Fruit fly (Drosophila melanogaster) S2 (cell line): ENCODE data around the gene CG17147.

Experiments used
- CG8478 ChIP-seq: fragments of >200 bp; optimal IDR thresholded peaks from 2 replicates; lab custom pipeline; 2018
- CTCF ChIP-seq, 2 experiments: fragments of >200 bp; optimal IDR thresholded peaks; 2 replicates each; lab custom pipeline; 2018

Gene CG17147

dm6 chr3L:20195875-20196274, 27.9 kb upstream of the CG17147 start:
- no peak for TF ChIP-seq CG8478 (lab: Kevin White, UChicago)
- no peak for TF ChIP-seq CTCF (optimal IDR thresholded peaks at IDR 0.05; lab: Kevin White, UChicago)

dm6 chr3L:20196321-20196720, 27.4 kb upstream of the CG17147 start:
- TF ChIP-seq CTCF (optimal IDR thresholded peaks at IDR 0.05; lab: Kevin White, UChicago) (no peak), CG8478 (lab: Kevin White, UChicago) (no peak)

dm6 chr3L:20197213-20197612, 26.5 kb upstream of the CG17147 start:
- TF ChIP-seq CG8478 (lab: Kevin White, UChicago) (no peak), CTCF (optimal IDR thresholded peaks at IDR 0.05; lab: Kevin White, UChicago) (no peak)

- TF ChIP-seq CG8478 (lab: Kevin White, UChicago) (no peak), CTCF (optimal IDR thresholded peaks at IDR 0.05; lab: Kevin White, UChicago) (no peak)
Observed at dm6 chr3L:20197698-20198097, 26.0 kb upstream of the CG17147 start.

- no peak for TF ChIP-seq CTCF (optimal IDR thresholded peaks at IDR 0.05; lab: Kevin White, UChicago)
- TF ChIP-seq CG8478 (lab: Kevin White, UChicago) = no peak
Observed at dm6 chr3L:20198138-20198559, 25.6 kb upstream of the CG17147 start, which contains the start of gene CG42674. Gene CG42674 (minus strand): TSS chr3L:20198317.

- TF ChIP-seq CTCF (optimal IDR thresholded peaks at IDR 0.05; lab: Kevin White, UChicago) = no peak
- TF ChIP-seq CG8478 (lab: Kevin White, UChicago) = no peak
Observed at dm6 chr3L:20199569-20200247, 24.0 kb upstream of the CG17147 start, which contains the start of gene CG42833. Gene CG42833 (plus strand): TSS chr3L:20200093.

- TF ChIP-seq CTCF (optimal IDR thresholded peaks at IDR 0.05; lab: Kevin White, UChicago) = no peak
Observed at dm6 chr3L:20201538-20201937, 22.2 kb upstream of the CG17147 start, which contains the start of gene obst-F. Gene obst-F (minus strand): TSS chr3L:20201638.

- TF ChIP-seq CG8478 (lab: Kevin White, UChicago) (no peak), CTCF (optimal IDR thresholded peaks at IDR 0.05; lab: Kevin White, UChicago) (no peak)
Observed at dm6 chr3L:20203587-20203986, 20.1 kb upstream of the CG17147 start, which contains the start of gene CG7298. Gene CG7298 (minus strand): TSS chr3L:20203687.

dm6 chr3L:20205946-20206345, 17.8 kb upstream of the CG17147 start, which contains the start of gene CG7290:
Gene CG7290 (minus strand): TSS chr3L:20206046.
- TF ChIP-seq CTCF (optimal IDR thresholded peaks at IDR 0.05; lab: Kevin White, UChicago) (no peak), CG8478 (lab: Kevin White, UChicago) (no peak)

dm6 chr3L:20206950-20207584, 16.7 kb upstream of the CG17147 start, which contains the start of gene CG6996:
Gene CG6996 (plus strand): TSS chr3L:20207534.
- no peak for TF ChIP-seq CG8478 (lab: Kevin White, UChicago)
- TF ChIP-seq CTCF (optimal IDR thresholded peaks at IDR 0.05; lab: Kevin White, UChicago) = no peak

dm6 chr3L:20209092-20209491, 14.6 kb upstream of the CG17147 start:
- no peak for TF ChIP-seq CG8478 (lab: Kevin White, UChicago)
- TF ChIP-seq CTCF (optimal IDR thresholded peaks at IDR 0.05; lab: Kevin White, UChicago) = no peak

- TF ChIP-seq CG8478 (lab: Kevin White, UChicago) (no peak), CTCF (optimal IDR thresholded peaks at IDR 0.05; lab: Kevin White, UChicago) (no peak)
Observed at dm6 chr3L:20209896-20210295, 13.8 kb upstream of the CG17147 start.

dm6 chr3L:20212022-20212421, 11.7 kb upstream of the CG17147 start, which contains the start of gene CG7017:
Gene CG7017 (minus strand): TSS chr3L:20212122.
- TF ChIP-seq CTCF (optimal IDR thresholded peaks at IDR 0.05; lab: Kevin White, UChicago) = no peak
- no peak for TF ChIP-seq CG8478 (lab: Kevin White, UChicago)

- no peak for TF ChIP-seq CTCF (optimal IDR thresholded peaks at IDR 0.05; lab: Kevin White, UChicago)
Observed at dm6 chr3L:20220374-20220773, 3.4 kb upstream of the CG17147 start, which contains the start of gene CG6933. Gene CG6933 (minus strand): TSS chr3L:20220420.

- TF ChIP-seq CTCF (optimal IDR thresholded peaks at IDR 0.05; lab: Kevin White, UChicago) (no peak), CG8478 (lab: Kevin White, UChicago) (no peak)
Observed at dm6 chr3L:20220918-20221317, 2.8 kb upstream of the CG17147 start.
